Worm (Caenorhabditis elegans): ENCODE measurements around the gene nhr-123.

- TF ChIP-seq ama-1 (optimal IDR thresholded peaks at IDR 0.05) = no peak
- TF ChIP-seq ama-1 (GFP tag; optimal IDR thresholded peaks at IDR 0.05) = no peak
- no peak for TF ChIP-seq cebp-2 (GFP tag; IDR thresholded peaks at IDR 0.05)
- no peak for TF ChIP-seq unc-62 (GFP tag; optimal IDR thresholded peaks at IDR 0.05)
- no peak for TF ChIP-seq hrde-1 (tag; optimal IDR thresholded peaks at IDR 0.05; ENCODE audit: borderline replicate concordance)
- TF ChIP-seq snpc-4 (GFP tag; optimal IDR thresholded peaks at IDR 0.05) = no peak
- TF ChIP-seq snpc-4 (tag; optimal IDR thresholded peaks at IDR 0.05) = no peak
- TF ChIP-seq ccch-3 (GFP tag; optimal IDR thresholded peaks at IDR 0.05) = no peak
- TF ChIP-seq nhr-90 (tag; optimal IDR thresholded peaks at IDR 0.05) = no peak
Measured at ce11 chrV:489320-489719, 38.1 kb downstream of the nhr-123 start, which contains the start of gene nhr-106.

Measured in whole organism, young adult.